Worm (Caenorhabditis elegans): Measurements from ENCODE around the gene ttr-18.

The ttr-18 gene

DNA sequence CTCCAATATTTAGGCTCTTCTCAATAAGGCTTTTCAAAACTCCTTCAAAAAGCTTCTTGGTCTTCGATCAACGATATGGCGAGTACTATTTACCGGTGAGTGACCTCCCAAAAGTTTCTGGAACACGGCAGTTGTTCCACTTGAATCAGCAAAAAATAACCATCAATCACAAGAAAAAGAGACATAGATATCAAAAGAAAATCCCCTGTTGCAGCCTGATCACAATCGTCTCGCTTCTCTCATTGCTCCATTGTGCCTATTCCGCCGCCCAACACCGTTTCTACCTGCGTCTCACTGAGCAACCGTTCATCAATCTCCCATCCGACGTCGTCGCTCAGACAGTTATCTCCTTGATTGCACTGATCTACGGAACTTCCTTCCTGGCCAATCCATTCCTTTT lies 10.2 kb upstream of the ttr-18 start, which contains the start of gene emc-5 (continued):
- TF ChIP-seq mcd-1 (GFP tag; IDR thresholded peaks at IDR 0.05) (no peak), chd-7 (tag; optimal IDR thresholded peaks at IDR 0.05) (no peak), aptf-2 (GFP tag; conservative IDR thresholded peaks at IDR 0.05) (no peak), bed-1 (GFP tag; IDR thresholded peaks at IDR 0.05) (no peak), hsf-1 (GFP tag; IDR thresholded peaks at IDR 0.05) (no peak), hmg-1.2 (GFP tag; IDR thresholded peaks at IDR 0.05) (peak; percentile 22; the same call in 1 of the 2 replicates)

DNA sequence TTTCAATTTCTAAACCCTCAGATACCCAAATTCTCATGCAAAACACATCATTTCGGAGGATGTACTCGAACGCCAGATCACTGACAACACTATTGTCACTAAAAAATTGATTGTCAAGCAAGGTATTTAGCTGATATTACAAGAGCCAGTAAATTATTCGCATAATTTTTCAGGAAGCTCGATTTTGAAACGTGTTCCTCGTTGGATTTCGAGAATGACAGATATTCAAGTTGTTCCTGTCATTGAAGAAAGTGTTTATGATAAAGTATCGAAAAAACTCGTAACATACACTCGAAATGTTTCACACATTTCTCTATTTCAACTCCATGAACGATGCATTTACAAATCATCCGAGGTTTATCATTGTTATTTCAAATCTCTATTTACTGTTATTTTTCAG lies 9.3 kb upstream of the ttr-18 start:
- TF ChIP-seq tlf-1 (GFP tag; optimal IDR thresholded peaks at IDR 0.05) (no peak), madf-10 (tag; optimal IDR thresholded peaks at IDR 0.05) (no peak), Y67H2A.10 (GFP tag; conservative IDR thresholded peaks at IDR 0.05) (no peak), ztf-28 (GFP tag; IDR thresholded peaks at IDR 0.05) (no peak), lin-54 (GFP tag; optimal IDR thresholded peaks at IDR 0.05) (no peak), B0261.1 (tag; optimal IDR thresholded peaks at IDR 0.05) (no peak), tbp1 (GFP tag; optimal IDR thresholded peaks at IDR 0.05) (no peak), ztf-22 (GFP tag; optimal IDR thresholded peaks at IDR 0.05) (no peak)

DNA sequence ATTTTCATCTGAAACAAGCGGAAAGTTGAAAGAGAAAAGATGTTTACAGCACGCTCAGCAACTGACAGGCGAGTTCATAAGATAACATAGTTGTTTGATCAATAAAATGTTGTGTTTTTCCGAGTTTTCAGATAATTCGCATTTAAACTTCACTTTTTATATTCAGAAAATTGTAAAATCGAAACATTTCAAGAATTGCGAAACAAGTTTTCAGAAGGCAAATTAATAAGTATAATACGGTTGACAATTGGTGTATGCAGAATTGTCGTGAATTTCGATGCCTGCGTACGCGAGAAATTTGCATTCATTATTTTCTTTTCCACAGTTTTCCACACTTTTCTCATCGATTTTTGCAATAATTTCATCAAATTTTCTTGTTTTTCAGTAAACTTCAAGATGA lies 8.8 kb upstream of the ttr-18 start, which contains the start of the genes ooc-3 and B0334.4:
Gene ooc-3, minus strand, starts transcription at position 15 of the 400 bp plus-strand sequence.
Gene B0334.4, plus strand, starts transcription at position 386 of the 400 bp plus-strand sequence.
- TF ChIP-seq F57C9.4 (tag; optimal IDR thresholded peaks at IDR 0.05) (no peak), lin-40 (tag; optimal IDR thresholded peaks at IDR 0.05) (no peak), ZK185.1 (tag; optimal IDR thresholded peaks at IDR 0.05; ENCODE audit: poor library complexity, severe bottlenecking) (no peak), nfya-1 (tag; optimal IDR thresholded peaks at IDR 0.05; ENCODE audit: borderline replicate concordance, insufficient read depth) (no peak), die-1 (tag; optimal IDR thresholded peaks at IDR 0.05) (no peak), pha-4 (tag; optimal IDR thresholded peaks at IDR 0.05) (no peak), cebp-1 (GFP tag; IDR thresholded peaks at IDR 0.05) (peak; percentile 53; the same call in 1 of the 2 replicates), cebp-1 (tag; optimal IDR thresholded peaks at IDR 0.05) (peak; percentile 91)

ce11 chrII:11492843-11493242 lies 6.3 kb upstream of the ttr-18 start, which contains the start of gene hacl-1:
hacl-1 (minus strand) TSS chrII:11492963.
- no peak for TF ChIP-seq hlh-12 (tag; optimal IDR thresholded peaks at IDR 0.05)
- TF ChIP-seq nhr-80 (tag; optimal IDR thresholded peaks at IDR 0.05) = peak; percentile 21
- peak; percentile 9 for TF ChIP-seq lin-40 (tag; optimal IDR thresholded peaks at IDR 0.05)
- TF ChIP-seq lin-54 (GFP tag; optimal IDR thresholded peaks at IDR 0.05) = peak; percentile 6
- 0 out of 2 replicates have a peak, but pooled peaks have one; percentile 15 for TF ChIP-seq nfyb-1 (GFP tag; IDR thresholded peaks at IDR 0.05)

DNA sequence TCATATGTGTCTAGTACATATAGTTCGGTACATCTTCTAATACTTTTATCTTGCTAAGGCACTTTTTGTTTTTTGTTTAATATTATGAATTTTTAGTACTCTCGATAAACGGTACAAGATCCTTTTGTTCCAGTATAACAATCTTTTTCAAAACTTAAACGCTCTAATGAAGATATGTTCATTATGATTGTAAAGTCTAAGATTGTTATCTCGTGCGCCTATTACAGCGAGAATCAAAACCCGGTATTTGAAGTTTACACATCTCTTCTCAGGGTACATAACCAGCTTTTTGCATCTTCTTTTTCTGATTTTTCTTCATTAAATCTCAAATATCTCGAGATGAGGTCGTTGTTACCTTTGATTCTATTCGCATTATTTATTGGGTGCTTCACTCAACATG lies 1.5 kb upstream of the ttr-18 start, which contains the start of gene B0334.13:
Gene B0334.13, plus strand, starts transcription at position 301 of the 400 bp plus-strand sequence.
- TF ChIP-seq snpc-4 (GFP tag; optimal IDR thresholded peaks at IDR 0.05) (no peak), snpc-4 (tag; optimal IDR thresholded peaks at IDR 0.05) (no peak), F33H1.4 (GFP tag; IDR thresholded peaks at IDR 0.05) (no peak)

DNA sequence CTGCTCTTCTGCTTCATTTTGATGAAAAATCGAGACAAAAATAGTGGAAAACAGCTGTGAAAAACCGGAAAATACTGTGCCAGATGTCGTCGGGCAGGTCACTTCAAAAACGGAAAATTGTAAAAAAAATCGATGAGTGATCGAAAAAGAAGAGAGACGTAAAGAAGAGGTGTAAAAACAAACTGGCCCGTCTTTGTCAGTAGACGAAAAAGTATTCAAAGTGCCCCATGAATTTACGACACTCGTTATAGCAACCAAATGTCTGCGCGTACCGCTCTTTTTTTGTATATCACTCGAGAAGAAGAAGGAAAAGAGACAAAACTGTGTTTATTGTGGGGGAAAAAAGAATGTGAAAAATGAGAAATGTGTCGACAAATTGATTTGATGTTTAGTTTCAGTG lies 1.3 kb downstream of the ttr-18 start, which contains the start of gene twk-5:
Gene twk-5, minus strand, starts transcription at position 101 of the 400 bp plus-strand sequence.
- no peak for TF ChIP-seq madf-8 (GFP tag; conservative IDR thresholded peaks at IDR 0.05)
- no peak for TF ChIP-seq F22D6.2 (tag; optimal IDR thresholded peaks at IDR 0.05)
- no peak for TF ChIP-seq mel-28 (tag; optimal IDR thresholded peaks at IDR 0.05; ENCODE audit: borderline replicate concordance)
- no peak for TF ChIP-seq K11D2.4 (GFP tag; IDR thresholded peaks at IDR 0.05)
- TF ChIP-seq him-1 (tag; optimal IDR thresholded peaks at IDR 0.05) = no peak
- no peak for TF ChIP-seq ceh-58 (GFP tag; IDR thresholded peaks at IDR 0.05)
- TF ChIP-seq mes-4 (tag; optimal IDR thresholded peaks at IDR 0.05) = no peak
- no peak for TF ChIP-seq ZK185.1 (tag; optimal IDR thresholded peaks at IDR 0.05; ENCODE audit: poor library complexity, severe bottlenecking)
- no peak for TF ChIP-seq lsy-27 (tag; optimal IDR thresholded peaks at IDR 0.05; ENCODE audit: borderline replicate concordance, insufficient read depth)
- TF ChIP-seq F49E8.2 (tag; optimal IDR thresholded peaks at IDR 0.05; ENCODE audit: insufficient read depth) = no peak
- no peak for TF ChIP-seq zim-3 (tag; optimal IDR thresholded peaks at IDR 0.05)
- no peak for TF ChIP-seq sdz-38 (tag; optimal IDR thresholded peaks at IDR 0.05)
- no peak for TF ChIP-seq egl-18 (GFP tag; IDR thresholded peaks at IDR 0.05)
- no peak for TF ChIP-seq lsl-1 (GFP tag; optimal IDR thresholded peaks at IDR 0.05)

Data from whole organism, young adult.